Fruit fly (Drosophila melanogaster): ENCODE measurements around the gene CG43092.

DNA sequence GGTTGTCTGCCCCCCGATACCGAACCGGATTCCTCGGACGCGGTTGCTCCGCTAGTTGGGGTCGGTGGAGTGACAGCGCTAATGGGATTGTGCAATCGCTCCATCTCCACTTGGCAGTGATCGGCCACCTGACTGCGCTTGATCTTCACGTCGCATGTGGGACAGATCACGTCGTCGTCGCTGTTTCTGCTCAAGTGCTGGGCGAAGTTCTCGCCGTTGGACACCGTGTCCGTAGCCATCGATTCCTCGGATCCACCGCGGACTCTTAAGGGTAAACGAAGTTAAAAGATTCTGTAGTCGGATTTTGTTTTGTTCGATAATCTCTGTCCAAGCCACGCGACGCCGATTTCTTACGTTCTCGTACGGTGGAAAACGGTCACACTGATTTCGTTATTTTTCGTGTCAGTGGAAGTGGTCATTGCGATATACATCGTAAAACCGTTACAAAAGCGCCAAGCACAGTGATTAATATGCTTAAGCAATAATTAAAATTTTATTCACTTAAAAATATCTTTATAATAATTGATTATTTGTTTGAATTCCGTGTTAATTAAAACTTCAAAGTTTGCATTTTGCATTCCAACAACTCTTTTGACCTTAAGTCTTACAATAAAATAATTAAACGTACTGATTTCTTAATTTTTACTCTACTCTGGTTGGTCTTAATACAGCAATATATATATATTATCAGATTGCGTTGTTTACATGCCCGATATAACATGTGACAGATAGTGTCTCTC lies 43.3 kb downstream of the CG43092 start, which contains the start of gene RNF220:
- TF ChIP-seq fd96Ca (GFP tag; IDR thresholded peaks at IDR 0.05) (no peak), Snoo (tag; optimal IDR thresholded peaks at IDR 0.05) (peak; percentile 1)
